Worm (Caenorhabditis elegans) whole organism, L2 larva: ENCODE measurements around the gene gas-1.

ENCODE experiments used
- F13H6.1 ChIP-seq: sonication (generic microtip); optimal IDR thresholded peaks from 2 replicates; lab custom pipeline; 2016; ENCODE audit warnings: missing genetic modification characterization, missing compliant biosample characterization
- Y55F3AM.14 ChIP-seq: fragments of 200-800 bp; sonication (Bioruptor generic); optimal IDR thresholded peaks from 2 replicates; lab custom pipeline; 2018; ENCODE audit warnings: mild to moderate bottlenecking, missing genetic modification characterization, missing compliant biosample characterization
- ZK546.5 ChIP-seq: sonication (generic microtip); optimal IDR thresholded peaks from 2 replicates; lab custom pipeline; 2017; ENCODE audit warnings: missing biosample characterization, missing genetic modification characterization
- aly-2 ChIP-seq: fragments of 150-350 bp; optimal IDR thresholded peaks from 2 replicates; lab custom pipeline; 2014; ENCODE audit warnings: missing biosample characterization, missing genetic modification characterization
- blmp-1 ChIP-seq: sonication (generic microtip); optimal IDR thresholded peaks from 2 replicates; lab custom pipeline; 2017; ENCODE audit warnings: missing genetic modification characterization, mild to moderate bottlenecking, missing compliant biosample characterization, antibody characterized with exemption, moderate library complexity; ENCODE audit not compliant: insufficient read depth
- ceh-16 ChIP-seq: fragments of 150-350 bp; optimal IDR thresholded peaks from 2 replicates; lab custom pipeline; 2014; ENCODE audit warnings: missing biosample characterization, missing genetic modification characterization
- ceh-82 ChIP-seq: fragments of 150-350 bp; optimal IDR thresholded peaks from 2 replicates; lab custom pipeline; 2014; ENCODE audit warnings: missing biosample characterization, missing genetic modification characterization
- crh-2 ChIP-seq: sonication (generic microtip); optimal IDR thresholded peaks from 2 replicates; lab custom pipeline; 2017; ENCODE audit warnings: missing biosample characterization, missing genetic modification characterization
- dmd-4 ChIP-seq: sonication (generic microtip); optimal IDR thresholded peaks from 2 replicates; lab custom pipeline; 2017; ENCODE audit warnings: missing biosample characterization, missing genetic modification characterization
- egl-27 ChIP-seq: sonication (generic microtip); optimal IDR thresholded peaks from 3 replicates; lab custom pipeline; 2017; ENCODE audit warnings: missing biosample characterization, missing genetic modification reagents, missing genetic modification characterization
- elt-1 ChIP-seq: fragments of 150-350 bp; optimal IDR thresholded peaks from 2 replicates; lab custom pipeline; 2014; ENCODE audit warnings: missing biosample characterization, missing genetic modification characterization
- fos-1 ChIP-seq: fragments of 150-350 bp; optimal IDR thresholded peaks from 2 replicates; lab custom pipeline; 2014; ENCODE audit warnings: missing biosample characterization, missing genetic modification characterization
- gmeb-1 ChIP-seq: fragments of 150-350 bp; optimal IDR thresholded peaks from 2 replicates; lab custom pipeline; 2014; ENCODE audit warnings: missing biosample characterization, missing genetic modification characterization
- lin-11 ChIP-seq: fragments of 150-350 bp; sonication (generic microtip); optimal IDR thresholded peaks from 2 replicates; lab custom pipeline; 2014; ENCODE audit warnings: missing biosample characterization, missing genetic modification characterization, inconsistent platforms, mixed read lengths
- lin-13 ChIP-seq: fragments of 150-350 bp; optimal IDR thresholded peaks from 2 replicates; lab custom pipeline; 2014; ENCODE audit warnings: missing biosample characterization, missing genetic modification reagents, missing genetic modification characterization
- lin-39 ChIP-seq: fragments of 150-350 bp; optimal IDR thresholded peaks from 2 replicates; lab custom pipeline; 2014; ENCODE audit warnings: missing biosample characterization, missing genetic modification reagents, missing genetic modification characterization
- mab-5 ChIP-seq: fragments of 150-350 bp; optimal IDR thresholded peaks from 2 replicates; lab custom pipeline; 2014; ENCODE audit warnings: missing biosample characterization, missing genetic modification characterization
- mdl-1 ChIP-seq, 2 experiments: fragments of 150-350 bp in 1 of 2; sonication (generic microtip) in 1 of 2; optimal IDR thresholded peaks; 2 replicates each; lab custom pipeline; 2017; ENCODE audit warnings: missing biosample characterization in 2 of 2, missing genetic modification characterization in 2 of 2
- nhr-11 ChIP-seq: fragments of 150-350 bp; optimal IDR thresholded peaks from 2 replicates; lab custom pipeline; 2014; ENCODE audit warnings: missing biosample characterization, missing genetic modification characterization
- nhr-12 ChIP-seq: fragments of 150-350 bp; optimal IDR thresholded peaks from 2 replicates; lab custom pipeline; 2014; ENCODE audit warnings: missing biosample characterization, missing genetic modification characterization
- nhr-129 ChIP-seq: fragments of 150-350 bp; optimal IDR thresholded peaks from 2 replicates; lab custom pipeline; 2014; ENCODE audit warnings: missing biosample characterization, missing genetic modification characterization
- nhr-21 ChIP-seq: fragments of 150-350 bp; optimal IDR thresholded peaks from 2 replicates; lab custom pipeline; 2014; ENCODE audit warnings: missing biosample characterization, missing genetic modification characterization
- nhr-23 ChIP-seq: fragments of 150-350 bp; optimal IDR thresholded peaks from 2 replicates; lab custom pipeline; 2014; ENCODE audit warnings: missing biosample characterization, missing genetic modification reagents, missing genetic modification characterization
- nhr-25 ChIP-seq: fragments of 150-350 bp; sonication (generic microtip); optimal IDR thresholded peaks from 3 replicates; lab custom pipeline; 2014; ENCODE audit warnings: missing biosample characterization, missing genetic modification characterization
- nhr-6 ChIP-seq: fragments of 150-350 bp; optimal IDR thresholded peaks from 2 replicates; lab custom pipeline; 2014; ENCODE audit warnings: missing biosample characterization, missing genetic modification characterization
- nhr-77 ChIP-seq: fragments of 150-350 bp; optimal IDR thresholded peaks from 2 replicates; lab custom pipeline; 2014; ENCODE audit warnings: missing biosample characterization, missing genetic modification characterization
- sem-4 ChIP-seq: fragments of 150-350 bp; optimal IDR thresholded peaks from 2 replicates; lab custom pipeline; 2014; ENCODE audit warnings: missing biosample characterization, missing genetic modification reagents, missing genetic modification characterization
- sma-3 ChIP-seq: sonication (generic microtip); optimal IDR thresholded peaks from 2 replicates; lab custom pipeline; 2016; ENCODE audit warnings: missing genetic modification reagents, missing genetic modification characterization, missing compliant biosample characterization
- sma-9 ChIP-seq, 2 experiments: fragments of 150-350 bp in 1 of 2; sonication (generic microtip) in 1 of 2; optimal IDR thresholded peaks; 2 replicates each; lab custom pipeline; 2014 to 2016; ENCODE audit warnings: missing genetic modification characterization in 2 of 2, mild to moderate bottlenecking in 1 of 2, missing biosample characterization in 1 of 2, missing compliant biosample characterization in 1 of 2, missing genetic modification reagents in 1 of 2, moderate library complexity in 1 of 2
- unc-39 ChIP-seq: fragments of 150-350 bp; optimal IDR thresholded peaks from 2 replicates; lab custom pipeline; 2014; ENCODE audit warnings: missing biosample characterization, missing genetic modification characterization
- unc-55 ChIP-seq: fragments of 150-350 bp; sonication (generic microtip); optimal IDR thresholded peaks from 3 replicates; lab custom pipeline; 2014; ENCODE audit warnings: missing biosample characterization, missing genetic modification reagents, missing genetic modification characterization
- unc-62 ChIP-seq: fragments of 150-350 bp; optimal IDR thresholded peaks from 2 replicates; lab custom pipeline; 2014; ENCODE audit warnings: missing biosample characterization, missing genetic modification reagents, missing genetic modification characterization

The gas-1 gene

ce11 chrX:15630340-15630739, 40.1 kb upstream of the gas-1 start, which contains the start of gene K09E9.4:
K09E9.4 (minus strand) TSS chrX:15630440.
- TF ChIP-seq nhr-6 (tag; lab: Kevin White, UChicago) (no peak), elt-1 (tag; lab: Kevin White, UChicago) (no peak), nhr-77 (tag; lab: Kevin White, UChicago) (no peak), unc-62 (GFP tag; lab: Kevin White, UChicago) (no peak), nhr-11 (tag; lab: Kevin White, UChicago) (no peak), ZK546.5 (tag; lab: Kevin White, UChicago) (no peak), nhr-25 (tag; lab: Kevin White, UChicago) (peak; percentile 1)

DNA sequence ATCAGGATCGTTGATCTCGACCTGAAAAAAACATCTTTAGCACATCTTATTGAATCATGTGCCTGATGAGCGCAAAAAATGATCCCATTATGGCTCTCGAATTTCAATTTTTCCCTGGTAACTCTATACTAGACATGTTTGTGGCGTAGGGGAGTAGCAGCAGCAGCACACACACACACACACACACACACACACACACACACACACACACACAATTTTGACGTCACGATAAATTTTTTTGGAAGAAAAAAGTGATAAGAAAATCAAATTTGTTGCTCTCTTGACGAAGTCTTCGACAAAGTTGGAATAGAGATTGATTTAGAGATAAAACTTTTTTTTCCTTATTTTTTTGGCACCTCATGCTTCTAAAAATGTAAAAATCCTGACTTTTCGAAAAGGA, 39.4 kb upstream of the gas-1 start:
- TF ChIP-seq lin-39 (no peak), lin-13 (GFP tag; lab: Kevin White, UChicago) (no peak), sma-3 (GFP tag; lab: Kevin White, UChicago) (no peak), nhr-129 (tag; lab: Kevin White, UChicago) (peak; percentile 24), crh-2 (tag; lab: Kevin White, UChicago) (peak; percentile 31), lin-11 (tag; lab: Kevin White, UChicago) (no peak), nhr-23 (tag; lab: Kevin White, UChicago) (no peak), aly-2 (tag; lab: Kevin White, UChicago) (no peak), dmd-4 (no peak), sma-9 (GFP tag; optimal IDR thresholded peaks at IDR 0.05; lab: Kevin White, UChicago) (peak; percentile 54), sma-9 (tag; optimal IDR thresholded peaks at IDR 0.05; lab: Kevin White, UChicago) (no peak), F13H6.1 (tag; lab: Kevin White, UChicago) (peak; percentile 28), unc-39 (tag; lab: Kevin White, UChicago) (no peak), sem-4 (tag; lab: Kevin White, UChicago) (no peak), nhr-21 (tag; lab: Kevin White, UChicago) (no peak), ceh-82 (tag; lab: Kevin White, UChicago) (no peak), unc-55 (no peak), Y55F3AM.14 (no peak), blmp-1 (tag; lab: Kevin White, UChicago) (no peak)
- TF ChIP-seq, all 48 proteins: peak for 4

ce11 chrX:15628945-15629344, 38.7 kb upstream of the gas-1 start:
- TF ChIP-seq blmp-1 (tag; lab: Kevin White, UChicago) (no peak), mab-5 (tag; lab: Kevin White, UChicago) (no peak), dmd-4 (no peak), Y55F3AM.14 (no peak), aly-2 (tag; lab: Kevin White, UChicago) (no peak), elt-1 (tag; lab: Kevin White, UChicago) (no peak), gmeb-1 (tag; lab: Kevin White, UChicago) (no peak), ceh-16 (tag; lab: Kevin White, UChicago) (no peak), nhr-77 (tag; lab: Kevin White, UChicago) (no peak), nhr-12 (tag; lab: Kevin White, UChicago) (no peak), sem-4 (tag; lab: Kevin White, UChicago) (no peak), egl-27 (tag; lab: Kevin White, UChicago) (no peak)

ce11 chrX:15627814-15628213, 37.6 kb upstream of the gas-1 start:
- TF ChIP-seq mdl-1 (tag; optimal IDR thresholded peaks at IDR 0.05; lab: Kevin White, UChicago) = no peak
- TF ChIP-seq nhr-25 (tag; lab: Kevin White, UChicago) = peak; percentile 37

- TF ChIP-seq nhr-25 (tag; lab: Kevin White, UChicago) (peak; percentile 57), sma-3 (GFP tag; lab: Kevin White, UChicago) (peak; percentile 51), mab-5 (tag; lab: Kevin White, UChicago) (peak; percentile 61), nhr-21 (tag; lab: Kevin White, UChicago) (peak; percentile 51), nhr-6 (tag; lab: Kevin White, UChicago) (no peak), blmp-1 (tag; lab: Kevin White, UChicago) (peak; percentile 43), sma-9 (GFP tag; optimal IDR thresholded peaks at IDR 0.05; lab: Kevin White, UChicago) (peak; percentile 67), sma-9 (tag; optimal IDR thresholded peaks at IDR 0.05; lab: Kevin White, UChicago) (no peak), unc-62 (GFP tag; lab: Kevin White, UChicago) (no peak), fos-1 (tag; lab: Kevin White, UChicago) (peak; percentile 38)
- TF ChIP-seq, all 48 proteins: peak for 7
Measured at ce11 chrX:15626119-15626850, 36.1 kb upstream of the gas-1 start.
